Worm (Caenorhabditis elegans) whole organism, late embryonic: Measurements from ENCODE around the gene rbm-22.

ENCODE experiments used
- C38D4.7 ChIP-seq: fragments of 200-800 bp; sonication (Bioruptor generic); optimal IDR thresholded peaks from 2 replicates; lab custom pipeline; 2018; ENCODE audit warnings: mild to moderate bottlenecking, missing genetic modification characterization, moderate library complexity, missing compliant biosample characterization
- F13H6.1 ChIP-seq: sonication (generic microtip); optimal IDR thresholded peaks from 2 replicates; lab custom pipeline; 2016; ENCODE audit warnings: missing genetic modification characterization, missing compliant biosample characterization
- K02D7.2 ChIP-seq: sonication (generic microtip); optimal IDR thresholded peaks from 2 replicates; lab custom pipeline; 2017; ENCODE audit warnings: mild to moderate bottlenecking, missing genetic modification characterization, missing compliant biosample characterization
- K09A11.1 ChIP-seq: sonication (generic microtip); optimal IDR thresholded peaks from 2 replicates; lab custom pipeline; 2017; ENCODE audit warnings: antibody characterized with exemption, mild to moderate bottlenecking, missing genetic modification characterization, missing compliant biosample characterization; ENCODE audit not compliant: insufficient read depth
- T23F11.4 ChIP-seq: fragments of 200-800 bp; sonication (Bioruptor generic); optimal IDR thresholded peaks from 2 replicates; lab custom pipeline; 2018; ENCODE audit warnings: mild to moderate bottlenecking, missing genetic modification characterization, missing compliant biosample characterization
- Y22D7AL.16 ChIP-seq: sonication (generic microtip); optimal IDR thresholded peaks from 2 replicates; lab custom pipeline; 2016; ENCODE audit warnings: missing genetic modification characterization, missing compliant biosample characterization
- ama-1 ChIP-seq: fragments of 150-350 bp; optimal IDR thresholded peaks from 2 replicates; lab custom pipeline; 2014
- ceh-14 ChIP-seq: sonication (generic microtip); optimal IDR thresholded peaks from 2 replicates; lab custom pipeline; 2016; ENCODE audit warnings: missing genotype, missing genetic modification characterization, missing compliant biosample characterization
- ceh-19 ChIP-seq: fragments of 200-800 bp; sonication (Bioruptor generic); optimal IDR thresholded peaks from 2 replicates; lab custom pipeline; 2018; ENCODE audit warnings: mild to moderate bottlenecking, missing genetic modification characterization, missing compliant biosample characterization
- ceh-22 ChIP-seq: sonication (generic microtip); optimal IDR thresholded peaks from 2 replicates; lab custom pipeline; 2017; ENCODE audit warnings: missing biosample characterization, missing genetic modification characterization
- ceh-24 ChIP-seq: sonication (generic microtip); optimal IDR thresholded peaks from 2 replicates; lab custom pipeline; 2016; ENCODE audit warnings: mild to moderate bottlenecking, missing genetic modification characterization, missing compliant biosample characterization
- ceh-30 ChIP-seq: fragments of 150-350 bp; optimal IDR thresholded peaks from 2 replicates; lab custom pipeline; 2014; ENCODE audit warnings: missing biosample characterization, missing genetic modification characterization
- ceh-45 ChIP-seq: fragments of 200-800 bp; sonication (Bioruptor generic); IDR thresholded peaks from 2 replicates; pipeline ENCODE4 v1.3.6; 2022; ENCODE audit warnings: missing genetic modification reagents, missing genetic modification characterization, missing compliant biosample characterization
- ceh-48 ChIP-seq: sonication (generic microtip); optimal IDR thresholded peaks from 2 replicates; lab custom pipeline; 2016; ENCODE audit warnings: missing genetic modification characterization, inconsistent platforms, missing compliant biosample characterization
- ceh-9 ChIP-seq: sonication (generic microtip); optimal IDR thresholded peaks from 2 replicates; lab custom pipeline; 2016; ENCODE audit warnings: mild to moderate bottlenecking, missing genetic modification characterization, inconsistent platforms, missing compliant biosample characterization
- che-1 ChIP-seq: sonication (generic microtip); optimal IDR thresholded peaks from 2 replicates; lab custom pipeline; 2016; ENCODE audit warnings: mild to moderate bottlenecking, missing genetic modification characterization, missing compliant biosample characterization
- dmd-4 ChIP-seq: sonication (generic microtip); optimal IDR thresholded peaks from 2 replicates; lab custom pipeline; 2016; ENCODE audit warnings: borderline replicate concordance, missing genetic modification characterization, missing compliant biosample characterization
- elt-4 ChIP-seq: sonication (generic microtip); optimal IDR thresholded peaks from 2 replicates; lab custom pipeline; 2016; ENCODE audit warnings: missing genetic modification characterization, missing compliant biosample characterization
- fax-1 ChIP-seq: sonication (generic microtip); optimal IDR thresholded peaks from 2 replicates; lab custom pipeline; 2016; ENCODE audit warnings: missing genotype, missing genetic modification characterization, missing compliant biosample characterization
- fkh-10 ChIP-seq: fragments of 150-350 bp; optimal IDR thresholded peaks from 2 replicates; lab custom pipeline; 2014; ENCODE audit warnings: missing biosample characterization, missing genetic modification reagents, missing genetic modification characterization
- fkh-6 ChIP-seq: sonication (generic microtip); optimal IDR thresholded peaks from 2 replicates; lab custom pipeline; 2016; ENCODE audit warnings: missing genetic modification characterization, missing compliant biosample characterization
- hlh-13 ChIP-seq: fragments of 200-800 bp; sonication (Bioruptor generic); optimal IDR thresholded peaks from 2 replicates; lab custom pipeline; 2018; ENCODE audit warnings: mild to moderate bottlenecking, missing genetic modification characterization, missing compliant biosample characterization
- hlh-15 ChIP-seq: sonication (generic microtip); optimal IDR thresholded peaks from 2 replicates; lab custom pipeline; 2016; ENCODE audit warnings: missing genetic modification characterization, missing compliant biosample characterization
- hlh-6 ChIP-seq: sonication (generic microtip); optimal IDR thresholded peaks from 2 replicates; lab custom pipeline; 2016; ENCODE audit warnings: missing genotype, missing genetic modification characterization, missing compliant biosample characterization
- hlh-8 ChIP-seq: sonication (generic microtip); optimal IDR thresholded peaks from 2 replicates; lab custom pipeline; 2016; ENCODE audit warnings: missing genotype, missing genetic modification characterization, missing compliant biosample characterization
- lim-6 ChIP-seq: sonication (generic microtip); optimal IDR thresholded peaks from 2 replicates; lab custom pipeline; 2016; ENCODE audit warnings: missing genetic modification characterization, missing compliant biosample characterization
- lin-11 ChIP-seq: fragments of 200-800 bp; sonication (Bioruptor generic); optimal IDR thresholded peaks from 2 replicates; lab custom pipeline; 2018; ENCODE audit warnings: mild to moderate bottlenecking, missing genetic modification characterization, missing compliant biosample characterization
- madf-2 ChIP-seq: sonication (generic microtip); optimal IDR thresholded peaks from 2 replicates; lab custom pipeline; 2017; ENCODE audit warnings: missing genetic modification characterization, missing compliant biosample characterization
- mec-3 ChIP-seq: sonication (generic microtip); optimal IDR thresholded peaks from 2 replicates; lab custom pipeline; 2016; ENCODE audit warnings: borderline replicate concordance, missing genetic modification characterization, missing compliant biosample characterization
- nhr-11 ChIP-seq: fragments of 150-350 bp; optimal IDR thresholded peaks from 2 replicates; lab custom pipeline; 2014; ENCODE audit warnings: missing biosample characterization, missing genetic modification characterization
- npax-4 ChIP-seq: sonication (generic microtip); optimal IDR thresholded peaks from 2 replicates; lab custom pipeline; 2016; ENCODE audit warnings: missing genetic modification characterization, missing compliant biosample characterization
- odd-2 ChIP-seq: sonication (generic microtip); optimal IDR thresholded peaks from 2 replicates; lab custom pipeline; 2017; ENCODE audit warnings: antibody characterized with exemption, mild to moderate bottlenecking, missing genetic modification characterization, missing compliant biosample characterization
- pag-3 ChIP-seq: sonication (generic microtip); optimal IDR thresholded peaks from 2 replicates; lab custom pipeline; 2016; ENCODE audit warnings: missing compliant biosample characterization, missing genetic modification characterization, borderline replicate concordance
- pat-9 ChIP-seq: fragments of 200-800 bp; sonication (Bioruptor generic); optimal IDR thresholded peaks from 2 replicates; lab custom pipeline; 2018; ENCODE audit warnings: mild to moderate bottlenecking, missing genetic modification characterization, moderate library complexity, missing compliant biosample characterization
- pax-1 ChIP-seq: fragments of 150-350 bp; optimal IDR thresholded peaks from 2 replicates; lab custom pipeline; 2014; ENCODE audit warnings: missing biosample characterization, missing genetic modification characterization
- pha-2 ChIP-seq: sonication (generic microtip); optimal IDR thresholded peaks from 2 replicates; lab custom pipeline; 2017; ENCODE audit warnings: mild to moderate bottlenecking, missing genetic modification characterization, missing compliant biosample characterization
- pros-1 ChIP-seq: fragments of 150-350 bp; optimal IDR thresholded peaks from 2 replicates; lab custom pipeline; 2014; ENCODE audit warnings: missing biosample characterization, missing genetic modification reagents, missing genetic modification characterization
- ref-2 ChIP-seq: sonication (generic microtip); optimal IDR thresholded peaks from 2 replicates; lab custom pipeline; 2016; ENCODE audit warnings: missing genetic modification characterization, missing compliant biosample characterization
- sdc-2 ChIP-seq: sonication (generic microtip); optimal IDR thresholded peaks from 2 replicates; lab custom pipeline; 2016; ENCODE audit warnings: missing genotype, missing genetic modification characterization, missing compliant biosample characterization
- sox-2 ChIP-seq: fragments of 200-800 bp; sonication (Bioruptor generic); IDR thresholded peaks from 2 replicates; pipeline ENCODE4 v1.3.6; 2022; ENCODE audit warnings: missing genetic modification reagents, missing genetic modification characterization, missing compliant biosample characterization
- sox-4 ChIP-seq: sonication (generic microtip); optimal IDR thresholded peaks from 2 replicates; lab custom pipeline; 2017; ENCODE audit warnings: mild to moderate bottlenecking, missing genetic modification characterization, inconsistent platforms, missing compliant biosample characterization
- tbx-2 ChIP-seq: sonication (generic microtip); optimal IDR thresholded peaks from 2 replicates; lab custom pipeline; 2016; ENCODE audit warnings: missing genetic modification characterization, missing compliant biosample characterization
- tbx-7 ChIP-seq: sonication (generic microtip); optimal IDR thresholded peaks from 2 replicates; lab custom pipeline; 2016; ENCODE audit warnings: missing genotype, missing genetic modification characterization, missing compliant biosample characterization
- ttx-3 ChIP-seq: sonication (generic microtip); optimal IDR thresholded peaks from 2 replicates; lab custom pipeline; 2016; ENCODE audit warnings: missing genetic modification reagents, missing genetic modification characterization, missing compliant biosample characterization
- unc-42 ChIP-seq: sonication (generic microtip); optimal IDR thresholded peaks from 2 replicates; lab custom pipeline; 2016; ENCODE audit warnings: missing genotype, missing genetic modification characterization, missing compliant biosample characterization
- unc-86 ChIP-seq: sonication (generic microtip); optimal IDR thresholded peaks from 2 replicates; lab custom pipeline; 2016; ENCODE audit warnings: missing genetic modification characterization, missing compliant biosample characterization
- zip-5 ChIP-seq: sonication (generic microtip); optimal IDR thresholded peaks from 2 replicates; lab custom pipeline; 2016; ENCODE audit warnings: missing genetic modification characterization, missing compliant biosample characterization
- ztf-16 ChIP-seq: sonication (generic microtip); optimal IDR thresholded peaks from 2 replicates; lab custom pipeline; 2017; ENCODE audit warnings: missing genetic modification characterization, missing compliant biosample characterization

Gene rbm-22

ce11 chrIV:10817030-10817429 is 44.2 kb upstream of the rbm-22 start (continued):
- no peak for TF ChIP-seq hlh-15 (tag; lab: Kevin White, UChicago)
- TF ChIP-seq ceh-22 (tag; lab: Kevin White, UChicago), result no peak
- no peak for TF ChIP-seq ceh-45 (GFP tag; lab: Robert Waterston, UW)
- no peak for TF ChIP-seq unc-86 (tag; lab: Kevin White, UChicago)
- TF ChIP-seq K02D7.2 (tag; lab: Kevin White, UChicago), result no peak
- no peak for TF ChIP-seq madf-2 (tag; lab: Kevin White, UChicago)
- no peak for TF ChIP-seq pag-3
- no peak for TF ChIP-seq lim-6 (tag; lab: Kevin White, UChicago)
- no peak for TF ChIP-seq ama-1 (lab: Kevin White, UChicago)
- no peak for TF ChIP-seq unc-42 (tag; lab: Kevin White, UChicago)
- no peak for TF ChIP-seq ceh-9 (tag; lab: Kevin White, UChicago)
- TF ChIP-seq K09A11.1 (tag; lab: Kevin White, UChicago), result no peak
- peak; percentile 65 for TF ChIP-seq pros-1
- TF ChIP-seq Y22D7AL.16 (tag; lab: Kevin White, UChicago), result no peak
- TF ChIP-seq hlh-13 (GFP tag; lab: Kevin White, UChicago), result no peak
- TF ChIP-seq T23F11.4, result no peak
- peak; percentile 17 for TF ChIP-seq C38D4.7
- TF ChIP-seq elt-4 (tag; lab: Kevin White, UChicago), result no peak
- peak; percentile 43 for TF ChIP-seq ztf-16
- TF ChIP-seq ceh-14 (tag; lab: Kevin White, UChicago), result peak; percentile 10
- no peak for TF ChIP-seq zip-5 (tag; lab: Kevin White, UChicago)
- no peak for TF ChIP-seq odd-2
- no peak for TF ChIP-seq sox-2 (GFP tag; lab: Robert Waterston, UW)
- no peak for TF ChIP-seq ceh-30
- no peak for TF ChIP-seq hlh-8
- peak; percentile 68 for TF ChIP-seq ref-2 (tag; lab: Kevin White, UChicago)
- no peak for TF ChIP-seq pat-9
- no peak for TF ChIP-seq ceh-24 (tag; lab: Kevin White, UChicago)
- no peak for TF ChIP-seq ttx-3
- TF ChIP-seq dmd-4 (tag; lab: Kevin White, UChicago), result no peak
- peak; percentile 77 for TF ChIP-seq tbx-2 (tag; lab: Kevin White, UChicago)
- TF ChIP-seq F13H6.1 (tag; lab: Kevin White, UChicago), result no peak
- TF ChIP-seq hlh-6 (tag; lab: Kevin White, UChicago), result no peak
- no peak for TF ChIP-seq fax-1 (tag; lab: Kevin White, UChicago)
- no peak for TF ChIP-seq nhr-11 (tag; lab: Kevin White, UChicago)
- no peak for TF ChIP-seq che-1
- no peak for TF ChIP-seq fkh-6 (tag; lab: Kevin White, UChicago)
- peak; percentile 1 for TF ChIP-seq tbx-7

- no peak for TF ChIP-seq ttx-3
Measured at ce11 chrIV:10819049-10819448, 42.2 kb upstream of the rbm-22 start.

DNA sequence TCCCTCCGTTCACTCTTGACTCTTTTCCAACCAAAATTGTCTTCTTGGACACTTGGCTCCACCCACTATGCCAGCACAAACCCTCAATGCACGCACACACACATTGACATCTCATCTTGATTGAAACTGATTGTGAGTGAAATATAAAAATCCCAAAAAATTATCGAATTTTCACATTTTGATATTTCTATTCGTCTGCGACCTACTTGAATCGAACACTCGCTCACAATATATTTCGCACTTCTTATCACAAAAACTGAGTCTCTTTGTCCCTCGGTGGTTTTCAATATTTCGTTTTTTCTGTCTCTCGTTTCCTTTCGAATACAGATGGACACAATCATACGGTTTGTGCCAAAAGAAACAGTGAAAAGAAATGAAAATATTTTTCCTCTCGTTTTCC is 41.1 kb upstream of the rbm-22 start:
- no peak for TF ChIP-seq ttx-3
- TF ChIP-seq ceh-19 (GFP tag; lab: Kevin White, UChicago), result no peak
- TF ChIP-seq lin-11 (tag; lab: Kevin White, UChicago), result no peak
- TF ChIP-seq ama-1 (lab: Kevin White, UChicago), result no peak
- no peak for TF ChIP-seq hlh-8
- no peak for TF ChIP-seq Y22D7AL.16 (tag; lab: Kevin White, UChicago)
- TF ChIP-seq pax-1 (tag; lab: Kevin White, UChicago), result no peak
- no peak for TF ChIP-seq ceh-14 (tag; lab: Kevin White, UChicago)
- no peak for TF ChIP-seq che-1
- no peak for TF ChIP-seq fax-1 (tag; lab: Kevin White, UChicago)
- no peak for TF ChIP-seq sox-4 (tag; lab: Kevin White, UChicago)
- TF ChIP-seq npax-4 (tag; lab: Kevin White, UChicago), result no peak
- no peak for TF ChIP-seq ceh-22 (tag; lab: Kevin White, UChicago)
- TF ChIP-seq fkh-10, result no peak
- TF ChIP-seq mec-3 (tag; lab: Kevin White, UChicago), result no peak
- no peak for TF ChIP-seq sdc-2 (tag; lab: Kevin White, UChicago)
- TF ChIP-seq pha-2, result no peak
- no peak for TF ChIP-seq ceh-48
- no peak for TF ChIP-seq tbx-2 (tag; lab: Kevin White, UChicago)
